Worm (Caenorhabditis elegans) whole organism, L1 larva: ENCODE data around the gene C30B5.2.

Experiments
- blmp-1 ChIP-seq: fragments of 150-350 bp; optimal IDR thresholded peaks from 2 replicates; lab custom pipeline; 2014; ENCODE audit warnings: missing biosample characterization, missing genetic modification characterization
- efl-1 ChIP-seq, 4 experiments: fragments of 150-350 bp; optimal IDR thresholded peaks in 3 of 4; peaks in 1 of 4; 1 replicate in 1 of 4; 2 replicates in 3 of 4; lab custom pipeline; 2014; ENCODE audit warnings: missing biosample characterization in 2 of 4, missing genetic modification characterization in 2 of 4, missing genetic modification reagents in 2 of 4
- mdl-1 ChIP-seq, 2 experiments: fragments of 150-350 bp; optimal IDR thresholded peaks; 2 replicates each; lab custom pipeline; 2014 to 2017; ENCODE audit warnings: missing biosample characterization in 2 of 2, missing genetic modification characterization in 2 of 2, inconsistent platforms in 1 of 2
- nhr-237 ChIP-seq: fragments of 150-350 bp; optimal IDR thresholded peaks from 2 replicates; lab custom pipeline; 2014; ENCODE audit warnings: missing biosample characterization, missing genetic modification characterization
- nhr-47 ChIP-seq: sonication (generic microtip); optimal IDR thresholded peaks from 2 replicates; lab custom pipeline; 2016; ENCODE audit warnings: mild to moderate bottlenecking, missing genetic modification characterization, moderate library complexity, missing compliant biosample characterization
- nhr-84 ChIP-seq: sonication (generic microtip); optimal IDR thresholded peaks from 2 replicates; lab custom pipeline; 2017; ENCODE audit warnings: missing biosample characterization, missing genetic modification characterization
- snpc-4 ChIP-seq: fragments of 150-350 bp; optimal IDR thresholded peaks from 2 replicates; lab custom pipeline; 2014; ENCODE audit warnings: missing biosample characterization, missing genetic modification characterization
- sptf-1 ChIP-seq: fragments of 150-350 bp; optimal IDR thresholded peaks from 2 replicates; lab custom pipeline; 2014; ENCODE audit warnings: missing biosample characterization, missing genetic modification characterization
- tlp-1 ChIP-seq: fragments of 150-350 bp; optimal IDR thresholded peaks from 2 replicates; lab custom pipeline; 2014; ENCODE audit warnings: missing biosample characterization, missing genetic modification characterization
- unc-62 ChIP-seq: fragments of 150-350 bp; optimal IDR thresholded peaks from 2 replicates; lab custom pipeline; 2014; ENCODE audit warnings: missing biosample characterization, missing genetic modification reagents, missing genetic modification characterization
- unc-98 ChIP-seq: fragments of 200-800 bp; sonication (Bioruptor generic); IDR thresholded peaks from 2 replicates; pipeline ENCODE4 v1.3.6; 2022; ENCODE audit warnings: missing genetic modification characterization, missing compliant biosample characterization

DNA sequence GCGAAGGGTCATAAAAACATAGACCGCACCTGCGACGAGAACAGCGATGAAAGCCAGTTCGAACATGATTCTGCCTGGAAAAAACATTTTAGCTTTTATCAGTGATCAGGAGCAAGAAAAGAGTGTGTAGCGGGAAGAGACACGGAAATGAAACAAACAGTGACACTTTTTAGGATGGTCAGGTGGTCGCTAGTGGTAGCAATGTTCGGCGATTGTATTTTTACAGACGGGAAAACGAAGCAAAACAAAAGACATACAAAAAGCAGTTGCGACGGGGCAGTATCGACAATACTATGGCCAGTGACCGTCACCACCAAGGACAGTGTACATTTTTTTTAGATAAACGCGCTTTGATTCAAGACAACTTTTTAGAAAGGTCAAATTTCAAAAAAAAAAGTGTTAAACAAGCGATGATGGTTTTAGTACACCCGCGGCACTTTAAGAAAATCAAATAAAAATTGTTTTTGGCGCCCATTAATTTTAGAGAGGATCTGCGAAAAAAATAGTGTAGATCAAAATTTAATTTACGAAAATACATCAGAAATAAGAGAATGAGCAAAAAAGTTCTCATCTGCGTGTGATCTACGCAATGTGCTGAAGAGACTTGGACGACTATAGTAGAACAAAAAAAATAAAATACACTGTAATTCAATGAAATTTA lies 38.6 kb downstream of the C30B5.2 start, which contains the start of gene T24H7.9:
- TF ChIP-seq efl-1 (optimal IDR thresholded peaks at IDR 0.05; lab: Kevin White, UChicago) = no peak
- no peak for TF ChIP-seq efl-1 (GFP tag; optimal IDR thresholded peaks at IDR 0.05 in 1 of 2; lab: Kevin White, UChicago)
- no peak for TF ChIP-seq mdl-1 (tag; optimal IDR thresholded peaks at IDR 0.05; lab: Kevin White, UChicago)
- TF ChIP-seq tlp-1 (tag; lab: Kevin White, UChicago) = no peak
- no peak for TF ChIP-seq sptf-1 (tag; lab: Kevin White, UChicago)
- no peak for TF ChIP-seq nhr-47
- no peak for TF ChIP-seq unc-62 (GFP tag; lab: Kevin White, UChicago)
- no peak for TF ChIP-seq blmp-1 (tag; lab: Kevin White, UChicago)
- no peak for TF ChIP-seq nhr-237 (tag; lab: Kevin White, UChicago)
- TF ChIP-seq nhr-84 (tag; lab: Kevin White, UChicago) = no peak
- TF ChIP-seq unc-98 (GFP tag; lab: Robert Waterston, UW) = no peak
- no peak for TF ChIP-seq snpc-4
